Worm (Caenorhabditis elegans) whole organism, L4 larva: ENCODE results near the gene C26B9.5.

Source experiments
- D1046.2 ChIP-seq: fragments of 200-800 bp; sonication (Bioruptor generic); IDR thresholded peaks from 2 replicates; pipeline ENCODE4 v1.3.6; 2022; ENCODE audit warnings: missing genetic modification characterization, missing compliant biosample characterization
- T20F7.1 ChIP-seq: fragments of 200-800 bp; sonication (Bioruptor generic); optimal IDR thresholded peaks from 2 replicates; lab custom pipeline; 2018; ENCODE audit warnings: mild to moderate bottlenecking, missing genetic modification characterization, missing compliant biosample characterization
- T26A8.4 ChIP-seq: fragments of 200-800 bp; sonication (Bioruptor generic); IDR thresholded peaks from 2 replicates; pipeline ENCODE4 v1.3.6; 2022; ENCODE audit warnings: missing genetic modification characterization, missing compliant biosample characterization
- Y48G9A.11 ChIP-seq: fragments of 200-800 bp; sonication (Bioruptor generic); IDR thresholded peaks from 2 replicates; pipeline ENCODE4 v1.3.6; 2022; ENCODE audit warnings: missing genetic modification reagents, missing genetic modification characterization, missing compliant biosample characterization
- Y5F2A.4 ChIP-seq: fragments of 200-800 bp; sonication (Bioruptor generic); optimal IDR thresholded peaks from 2 replicates; lab custom pipeline; 2018; ENCODE audit warnings: mild to moderate bottlenecking, missing genetic modification characterization, missing compliant biosample characterization
- Y75B8A.6 ChIP-seq: fragments of 200-800 bp; sonication (Bioruptor generic); IDR thresholded peaks from 2 replicates; pipeline ENCODE4 v1.3.6; 2022; ENCODE audit warnings: missing genetic modification reagents, missing genetic modification characterization, missing compliant biosample characterization
- aha-1 ChIP-seq: fragments of 150-350 bp; peaks from one replicate; lab custom pipeline; 2014; ENCODE audit warnings: missing biosample characterization, missing genetic modification characterization
- ceh-20 ChIP-seq: fragments of 200-800 bp; sonication (Bioruptor generic); IDR thresholded peaks from 2 replicates; pipeline ENCODE4 v1.3.6; 2022; ENCODE audit warnings: missing genetic modification reagents, missing genetic modification characterization, missing compliant biosample characterization
- cey-2 ChIP-seq: sonication (generic microtip); optimal IDR thresholded peaks from 3 replicates; lab custom pipeline; 2017; ENCODE audit warnings: missing genetic modification characterization, mild to moderate bottlenecking, missing compliant biosample characterization, antibody characterized with exemption, borderline replicate concordance; ENCODE audit not compliant: insufficient read depth
- daf-12 ChIP-seq: fragments of 150-350 bp; optimal IDR thresholded peaks from 2 replicates; lab custom pipeline; 2014; ENCODE audit warnings: missing biosample characterization, missing genetic modification reagents, missing genetic modification characterization
- daf-19 ChIP-seq: fragments of 200-800 bp; sonication (Bioruptor generic); conservative IDR thresholded peaks from 2 replicates; pipeline ENCODE4 v1.3.6; 2022; ENCODE audit warnings: missing genetic modification characterization, missing compliant biosample characterization
- daf-8 ChIP-seq: fragments of 200-800 bp; sonication (Bioruptor generic); IDR thresholded peaks from 2 replicates; pipeline ENCODE4 v1.3.6; 2022; ENCODE audit warnings: missing genetic modification characterization, missing compliant biosample characterization
- dmd-6 ChIP-seq: fragments of 200-800 bp; sonication (Bioruptor generic); IDR thresholded peaks from 2 replicates; pipeline ENCODE4 v1.3.6; 2022; ENCODE audit warnings: missing genetic modification reagents, missing genetic modification characterization, missing compliant biosample characterization
- duxl-1 ChIP-seq: sonication (generic microtip); optimal IDR thresholded peaks from 2 replicates; lab custom pipeline; 2016; ENCODE audit warnings: mild to moderate bottlenecking, missing genetic modification characterization, moderate library complexity, missing compliant biosample characterization; ENCODE audit not compliant: poor library complexity
- dve-1 ChIP-seq: sonication (generic microtip); optimal IDR thresholded peaks from 2 replicates; lab custom pipeline; 2017; ENCODE audit warnings: antibody characterized with exemption, mild to moderate bottlenecking, missing genetic modification characterization, missing compliant biosample characterization; ENCODE audit not compliant: insufficient read depth
- fos-1 ChIP-seq: fragments of 150-350 bp; optimal IDR thresholded peaks from 2 replicates; lab custom pipeline; 2014; ENCODE audit warnings: missing biosample characterization, missing genetic modification characterization
- gei-8 ChIP-seq: fragments of 200-800 bp; sonication (Bioruptor generic); optimal IDR thresholded peaks from 2 replicates; lab custom pipeline; 2018; ENCODE audit warnings: mild to moderate bottlenecking, missing genetic modification characterization, missing compliant biosample characterization
- hif-1 ChIP-seq, 2 experiments: sonication (generic microtip); optimal IDR thresholded peaks; 2 replicates each; lab custom pipeline; 2016 to 2017; ENCODE audit warnings: missing compliant biosample characterization in 2 of 2, missing genetic modification characterization in 2 of 2, missing genetic modification reagents in 2 of 2, missing genotype in 2 of 2, mild to moderate bottlenecking in 1 of 2
- hlh-30 ChIP-seq: sonication (generic microtip); optimal IDR thresholded peaks from 2 replicates; lab custom pipeline; 2017; ENCODE audit warnings: antibody characterized with exemption, mild to moderate bottlenecking, missing genetic modification characterization, missing compliant biosample characterization; ENCODE audit not compliant: insufficient read depth
- jun-1 ChIP-seq: fragments of 150-350 bp; optimal IDR thresholded peaks from 2 replicates; lab custom pipeline; 2014; ENCODE audit warnings: missing biosample characterization, missing genetic modification reagents, missing genetic modification characterization
- lin-13 ChIP-seq: fragments of 150-350 bp; optimal IDR thresholded peaks from 2 replicates; lab custom pipeline; 2014; ENCODE audit warnings: missing biosample characterization, missing genetic modification reagents, missing genetic modification characterization
- lin-15B ChIP-seq: fragments of 150-350 bp; sonication (generic microtip); optimal IDR thresholded peaks from 3 replicates; lab custom pipeline; 2014; ENCODE audit warnings: missing biosample characterization, missing genetic modification characterization
- lin-29 ChIP-seq: fragments of 200-800 bp; sonication (Bioruptor generic); IDR thresholded peaks from 2 replicates; pipeline ENCODE4 v1.3.6; 2022; ENCODE audit warnings: missing genetic modification reagents, missing genetic modification characterization, missing compliant biosample characterization
- lsy-2 ChIP-seq, 2 experiments: fragments of 150-350 bp in 1 of 2; sonication (generic microtip) in 1 of 2; optimal IDR thresholded peaks; 2 replicates each; lab custom pipeline; 2014 to 2017; ENCODE audit warnings: missing biosample characterization in 2 of 2, missing genetic modification characterization in 2 of 2
- madf-5 ChIP-seq, 2 experiments: fragments of 200-800 bp; sonication (Bioruptor generic); IDR thresholded peaks; 2 replicates each; pipeline ENCODE4 v1.3.6; 2022; ENCODE audit warnings: missing compliant biosample characterization in 2 of 2, missing genetic modification characterization in 2 of 2
- mdl-1 ChIP-seq, 2 experiments: fragments of 150-350 bp in 1 of 2; sonication (generic microtip) in 1 of 2; optimal IDR thresholded peaks; 2 replicates each; lab custom pipeline; 2014 to 2017; ENCODE audit warnings: missing biosample characterization in 2 of 2, missing genetic modification characterization in 2 of 2
- mdt-29 ChIP-seq: fragments of 200-800 bp; sonication (Bioruptor generic); IDR thresholded peaks from 2 replicates; pipeline ENCODE4 v1.3.6; 2022; ENCODE audit warnings: missing genetic modification reagents, missing genetic modification characterization, missing compliant biosample characterization
- mep-1 ChIP-seq: fragments of 150-350 bp; sonication (generic microtip); optimal IDR thresholded peaks from 3 replicates; lab custom pipeline; 2014; ENCODE audit warnings: missing biosample characterization, missing genetic modification characterization
- mes-2 ChIP-seq: sonication (generic microtip); optimal IDR thresholded peaks from 2 replicates; lab custom pipeline; 2016; ENCODE audit warnings: missing genotype, mild to moderate bottlenecking, missing genetic modification characterization, missing compliant biosample characterization; ENCODE audit not compliant: poor library complexity, severe bottlenecking
- mxl-3 ChIP-seq: fragments of 200-800 bp; sonication (Bioruptor generic); optimal IDR thresholded peaks from 2 replicates; lab custom pipeline; 2018; ENCODE audit warnings: mild to moderate bottlenecking, missing genetic modification characterization, missing compliant biosample characterization
- nhr-11 ChIP-seq: fragments of 150-350 bp; optimal IDR thresholded peaks from 2 replicates; lab custom pipeline; 2014; ENCODE audit warnings: missing biosample characterization, missing genetic modification characterization
- nhr-111 ChIP-seq: fragments of 200-800 bp; sonication (Bioruptor generic); optimal IDR thresholded peaks from 2 replicates; lab custom pipeline; 2018; ENCODE audit warnings: mild to moderate bottlenecking, missing genetic modification characterization, missing compliant biosample characterization
- nhr-48 ChIP-seq: sonication (generic microtip); optimal IDR thresholded peaks from 2 replicates; lab custom pipeline; 2016; ENCODE audit warnings: mild to moderate bottlenecking, missing genetic modification characterization, missing compliant biosample characterization
- nhr-76 ChIP-seq: fragments of 150-350 bp; optimal IDR thresholded peaks from 2 replicates; lab custom pipeline; 2014; ENCODE audit warnings: missing biosample characterization, missing genetic modification characterization
- pha-4 ChIP-seq, 2 experiments: fragments of 150-350 bp in 1 of 2; fragments of 200-800 bp in 1 of 2; sonication (Bioruptor generic) in 1 of 2; IDR thresholded peaks in 1 of 2; optimal IDR thresholded peaks in 1 of 2; 2 replicates each; pipeline versions ENCODE4 v1.3.6 to Lab custom; 2014 to 2022; ENCODE audit warnings: missing genetic modification characterization in 2 of 2, missing genetic modification reagents in 2 of 2, missing biosample characterization in 1 of 2, missing compliant biosample characterization in 1 of 2
- set-16 ChIP-seq: fragments of 200-800 bp; sonication (Bioruptor generic); IDR thresholded peaks from 2 replicates; pipeline ENCODE4 v1.3.6; 2022; ENCODE audit warnings: missing genetic modification reagents, missing genetic modification characterization, missing compliant biosample characterization
- skn-1 ChIP-seq: fragments of 150-350 bp; optimal IDR thresholded peaks from 2 replicates; lab custom pipeline; 2014; ENCODE audit warnings: missing biosample characterization, missing genetic modification characterization
- snpc-4 ChIP-seq: fragments of 150-350 bp; optimal IDR thresholded peaks from 2 replicates; lab custom pipeline; 2014; ENCODE audit warnings: missing biosample characterization, missing genetic modification characterization
- unc-130 ChIP-seq: sonication (generic microtip); optimal IDR thresholded peaks from 2 replicates; lab custom pipeline; 2016; ENCODE audit warnings: missing genetic modification reagents, missing genetic modification characterization, missing compliant biosample characterization
- unc-39 ChIP-seq: sonication (generic microtip); optimal IDR thresholded peaks from 2 replicates; lab custom pipeline; 2017; ENCODE audit warnings: missing biosample characterization, missing genetic modification characterization
- unc-62 ChIP-seq, 3 experiments: fragments of 150-350 bp in 1 of 3; sonication (generic microtip); optimal IDR thresholded peaks in 2 of 3; peaks in 1 of 3; 1 replicate in 1 of 3; 2 replicates in 2 of 3; lab custom pipeline; 2014 to 2017; ENCODE audit warnings: missing biosample characterization in 3 of 3, missing genetic modification characterization in 3 of 3, missing genetic modification reagents in 3 of 3, missing genotype in 1 of 3
- vab-7 ChIP-seq: fragments of 200-800 bp; sonication (Bioruptor generic); IDR thresholded peaks from 2 replicates; pipeline ENCODE4 v1.3.6; 2022; ENCODE audit warnings: missing genetic modification reagents, missing genetic modification characterization, missing compliant biosample characterization
- zfp-3 ChIP-seq: fragments of 200-800 bp; sonication (Bioruptor generic); conservative IDR thresholded peaks from 2 replicates; pipeline ENCODE4 v1.3.6; 2022; ENCODE audit warnings: missing genetic modification reagents, missing genetic modification characterization, missing compliant biosample characterization
- zip-11 ChIP-seq: fragments of 200-800 bp; sonication (Bioruptor generic); IDR thresholded peaks from 2 replicates; pipeline ENCODE4 v1.3.6; 2022; ENCODE audit warnings: missing genetic modification characterization, missing compliant biosample characterization
- zip-2 ChIP-seq: fragments of 150-350 bp; optimal IDR thresholded peaks from 2 replicates; lab custom pipeline; 2014; ENCODE audit warnings: missing biosample characterization, missing genetic modification characterization
- ztf-7 ChIP-seq: fragments of 150-350 bp; optimal IDR thresholded peaks from 2 replicates; lab custom pipeline; 2014; ENCODE audit warnings: missing biosample characterization, missing genetic modification characterization

The C26B9.5 gene

DNA sequence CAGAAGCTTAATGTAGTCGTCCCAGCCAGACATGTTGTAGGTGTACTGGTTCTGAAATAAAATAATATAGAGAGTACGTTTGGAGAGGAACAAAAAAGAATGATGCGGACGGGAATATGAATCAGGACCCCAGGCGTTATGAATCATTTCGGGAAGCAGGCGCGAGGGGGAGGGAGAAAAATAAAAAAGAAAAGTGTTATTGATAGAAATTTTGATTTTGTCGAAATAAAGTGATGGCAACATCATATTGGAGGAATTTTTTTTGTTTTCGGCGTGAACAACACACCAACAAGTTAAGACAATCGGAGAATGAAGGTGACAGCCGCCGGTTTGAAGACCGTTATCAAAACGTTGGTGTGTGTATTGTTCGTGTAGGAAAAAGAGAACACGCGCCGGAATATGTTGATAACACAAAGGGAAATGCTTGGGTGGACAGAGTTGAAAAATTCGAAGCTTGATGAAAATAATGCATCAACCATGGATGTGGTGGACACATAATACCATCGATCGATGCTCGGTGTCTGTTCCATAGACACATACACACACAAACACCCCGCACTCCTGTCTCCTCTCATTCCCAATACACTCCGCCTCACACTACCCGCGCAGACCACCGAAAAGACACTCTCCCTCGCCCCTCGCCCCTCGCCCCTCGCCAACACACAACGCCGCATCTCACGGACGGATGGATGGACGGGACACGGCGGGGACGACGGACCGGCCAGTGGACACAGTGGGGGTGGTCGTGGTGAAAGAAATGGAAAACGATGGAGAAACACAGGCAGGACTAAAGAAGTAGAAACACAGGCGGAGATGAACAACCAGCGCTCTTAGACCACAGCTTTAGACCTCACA lies 25.0 kb downstream of the C26B9.5 start, which contains the start of gene pfn-2 (continued):
- TF ChIP-seq mep-1 (tag; lab: Kevin White, UChicago): peak; percentile 33
- TF ChIP-seq gei-8 (GFP tag; lab: Kevin White, UChicago): no peak
- no peak for TF ChIP-seq nhr-11
- TF ChIP-seq unc-130 (GFP tag; lab: Kevin White, UChicago): no peak
- no peak for TF ChIP-seq vab-7 (GFP tag; lab: Robert Waterston, UW)
- TF ChIP-seq unc-39 (tag; lab: Kevin White, UChicago): no peak
- no peak for TF ChIP-seq fos-1 (tag; lab: Kevin White, UChicago)
- no peak for TF ChIP-seq ztf-7 (tag; lab: Kevin White, UChicago)
- TF ChIP-seq T20F7.1 (GFP tag; lab: Kevin White, UChicago): no peak
- no peak for TF ChIP-seq Y75B8A.6 (GFP tag; lab: Robert Waterston, UW)
- no peak for TF ChIP-seq daf-8
- TF ChIP-seq daf-12 (tag; lab: Kevin White, UChicago): no peak
- peak; percentile 14 for TF ChIP-seq nhr-111
- no peak for TF ChIP-seq D1046.2 (GFP tag; lab: Robert Waterston, UW)
- TF ChIP-seq nhr-76 (tag; lab: Kevin White, UChicago): no peak
- no peak for TF ChIP-seq zip-2 (tag; lab: Kevin White, UChicago)
- TF ChIP-seq skn-1 (tag; lab: Kevin White, UChicago): no peak
- no peak for TF ChIP-seq lin-15B (tag; lab: Kevin White, UChicago)
- TF ChIP-seq Y48G9A.11: no peak
- no peak for TF ChIP-seq duxl-1 (tag; lab: Kevin White, UChicago)
- TF ChIP-seq zfp-3: no peak

DNA sequence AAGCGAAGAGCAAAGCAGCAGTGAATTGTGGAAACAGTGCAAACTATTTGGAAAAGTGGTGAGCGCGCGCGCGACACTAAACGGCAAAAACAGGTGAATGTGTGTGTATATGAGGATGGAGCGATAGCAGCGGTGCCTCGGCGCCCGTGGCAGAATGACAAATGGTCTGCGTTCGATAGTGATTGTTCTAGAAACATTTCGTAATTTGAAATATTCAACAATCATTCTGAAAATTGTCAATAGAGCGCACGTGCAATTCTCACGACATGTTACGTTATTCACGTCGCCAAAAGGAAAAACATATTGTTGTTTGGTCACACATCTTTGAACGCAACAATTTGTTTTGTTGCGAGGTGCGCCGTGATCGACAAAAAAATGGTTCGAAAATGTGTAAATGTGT lies 26.0 kb downstream of the C26B9.5 start:
- no peak for TF ChIP-seq snpc-4 (tag; lab: Kevin White, UChicago)
- no peak for TF ChIP-seq madf-5 (GFP tag; IDR thresholded peaks at IDR 0.05; lab: Robert Waterston, UW)
- TF ChIP-seq mdl-1 (tag; optimal IDR thresholded peaks at IDR 0.05; lab: Kevin White, UChicago): peak in 1 of 2 experiments; percentile 4
- peak; percentile 62 for TF ChIP-seq dve-1 (tag; lab: Kevin White, UChicago)
- no peak for TF ChIP-seq ztf-7 (tag; lab: Kevin White, UChicago)
- no peak for TF ChIP-seq zip-2 (tag; lab: Kevin White, UChicago)
- no peak for TF ChIP-seq pha-4 (GFP tag; IDR thresholded peaks at IDR 0.05; lab: Robert Waterston, UW)
- peak; percentile 44 for TF ChIP-seq pha-4 (tag; optimal IDR thresholded peaks at IDR 0.05; lab: Kevin White, UChicago)
- TF ChIP-seq aha-1 (tag; lab: Kevin White, UChicago): peak; percentile 100
- TF ChIP-seq lin-29 (GFP tag; lab: Robert Waterston, UW): no peak
- TF ChIP-seq mdt-29 (GFP tag; lab: Robert Waterston, UW): peak; percentile 35; the same call in 1 of the 2 replicates
- peak; percentile 77 for TF ChIP-seq hlh-30 (tag; lab: Kevin White, UChicago)
- TF ChIP-seq ceh-20 (GFP tag; lab: Robert Waterston, UW): no peak
- no peak for TF ChIP-seq Y5F2A.4 (GFP tag; lab: Kevin White, UChicago)
- TF ChIP-seq nhr-48 (tag; lab: Kevin White, UChicago): no peak
- TF ChIP-seq mxl-3 (GFP tag; lab: Kevin White, UChicago): no peak
- TF ChIP-seq daf-19 (GFP tag; lab: Robert Waterston, UW): no peak
- TF ChIP-seq set-16 (GFP tag; lab: Robert Waterston, UW): no peak
- TF ChIP-seq zip-11 (GFP tag; lab: Robert Waterston, UW): no peak
- 0 out of 2 replicates have a peak, but pooled peaks have one; percentile 9 for TF ChIP-seq T26A8.4 (GFP tag; lab: Robert Waterston, UW)
- peak; percentile 57 for TF ChIP-seq dmd-6 (GFP tag; lab: Robert Waterston, UW)
- TF ChIP-seq unc-62 (GFP tag; optimal IDR thresholded peaks at IDR 0.05 in 1 of 2; lab: Kevin White, UChicago): no peak
- no peak for TF ChIP-seq unc-62 (tag; optimal IDR thresholded peaks at IDR 0.05; lab: Kevin White, UChicago)
- no peak for TF ChIP-seq daf-8
- no peak for TF ChIP-seq zfp-3
- TF ChIP-seq lin-13 (GFP tag; lab: Kevin White, UChicago): peak; percentile 18
- TF ChIP-seq mes-2 (tag; lab: Kevin White, UChicago): no peak
- no peak for TF ChIP-seq nhr-76 (tag; lab: Kevin White, UChicago)
- TF ChIP-seq cey-2 (tag; lab: Kevin White, UChicago): no peak
- no peak for TF ChIP-seq jun-1 (tag; lab: Kevin White, UChicago)
- TF ChIP-seq hif-1 (tag; optimal IDR thresholded peaks at IDR 0.05; lab: Kevin White, UChicago): peak; percentile 46 to 98
- TF ChIP-seq lsy-2 (tag; optimal IDR thresholded peaks at IDR 0.05; lab: Kevin White, UChicago): peak in 1 of 2 experiments; percentile 17
